Worm (Caenorhabditis elegans) whole organism, L4/young adult: ENCODE data around the gene oac-57.

Experiments
- W03F9.2 ChIP-seq: fragments of 150-350 bp; optimal IDR thresholded peaks from 2 replicates; lab custom pipeline; 2014; ENCODE audit warnings: missing biosample characterization, missing genetic modification characterization
- dao-5 ChIP-seq: sonication (generic microtip); optimal IDR thresholded peaks from 2 replicates; lab custom pipeline; 2016; ENCODE audit warnings: missing genotype, missing genetic modification characterization, moderate library complexity, missing compliant biosample characterization
- him-1 ChIP-seq: sonication (generic microtip); optimal IDR thresholded peaks from 2 replicates; lab custom pipeline; 2016; ENCODE audit warnings: missing genotype, missing genetic modification reagents, missing genetic modification characterization, missing compliant biosample characterization

oac-57 gene

ce11 chrIV:12304750-12305149, 2.9 kb downstream of the oac-57 start:
- TF ChIP-seq dao-5 (tag; lab: Kevin White, UChicago) (no peak), W03F9.2 (no peak), him-1 (tag; lab: Kevin White, UChicago) (no peak)

- TF ChIP-seq dao-5 (tag; lab: Kevin White, UChicago), result no peak
- TF ChIP-seq W03F9.2, result no peak
- TF ChIP-seq him-1 (tag; lab: Kevin White, UChicago), result no peak
Observed at ce11 chrIV:12302885-12303284, 4.7 kb downstream of the oac-57 start.

- no peak for TF ChIP-seq W03F9.2
- no peak for TF ChIP-seq him-1 (tag; lab: Kevin White, UChicago)
- TF ChIP-seq dao-5 (tag; lab: Kevin White, UChicago), result no peak
Observed at ce11 chrIV:12301161-12301560, 6.5 kb downstream of the oac-57 start, which contains the start of gene oac-59. oac-59 (minus strand) TSS chrIV:12301261.

ce11 chrIV:12290744-12291143, 16.9 kb downstream of the oac-57 start, which contains the start of gene C42C1.8:
C42C1.8 (plus strand) TSS chrIV:12291044.
- no peak for TF ChIP-seq W03F9.2
- TF ChIP-seq dao-5 (tag; lab: Kevin White, UChicago), result no peak
- no peak for TF ChIP-seq him-1 (tag; lab: Kevin White, UChicago)

- no peak for TF ChIP-seq him-1 (tag; lab: Kevin White, UChicago)
- no peak for TF ChIP-seq W03F9.2
Observed at ce11 chrIV:12289149-12289548, 18.5 kb downstream of the oac-57 start, which contains the start of gene C42C1.9. C42C1.9 (plus strand) TSS chrIV:12289449.

- TF ChIP-seq him-1 (tag; lab: Kevin White, UChicago), result no peak
- TF ChIP-seq W03F9.2, result no peak
- TF ChIP-seq dao-5 (tag; lab: Kevin White, UChicago), result no peak
Observed at ce11 chrIV:12287628-12288027, 20.0 kb downstream of the oac-57 start, which contains the start of gene erl-1. erl-1 (plus strand) TSS chrIV:12287928.

ce11 chrIV:12282873-12283272, 24.7 kb downstream of the oac-57 start, which contains the start of gene hpo-12:
hpo-12 (plus strand) TSS chrIV:12283173.
- TF ChIP-seq W03F9.2 (no peak), him-1 (tag; lab: Kevin White, UChicago) (no peak), dao-5 (tag; lab: Kevin White, UChicago) (no peak)

- TF ChIP-seq him-1 (tag; lab: Kevin White, UChicago), result no peak
- no peak for TF ChIP-seq dao-5 (tag; lab: Kevin White, UChicago)
- peak; percentile 13 for TF ChIP-seq W03F9.2
Observed at ce11 chrIV:12282157-12282789, 25.3 kb downstream of the oac-57 start, which contains the start of the genes C42C1.12 and C42C1.19. C42C1.12 (minus strand) TSS chrIV:12282207. C42C1.19 (plus strand) TSS chrIV:12282739.

ce11 chrIV:12279340-12279739, 28.3 kb downstream of the oac-57 start, which contains the start of gene ltah-1.1:
ltah-1.1 (plus strand) TSS chrIV:12279622.
- TF ChIP-seq dao-5 (tag; lab: Kevin White, UChicago), result no peak
- TF ChIP-seq him-1 (tag; lab: Kevin White, UChicago), result no peak
- TF ChIP-seq W03F9.2, result no peak

ce11 chrIV:12278507-12278906, 29.1 kb downstream of the oac-57 start, which contains the start of the genes tag-335 and vkmt-1:
tag-335 (minus strand) TSS chrIV:12278594.
vkmt-1 (plus strand) TSS chrIV:12278725.
- TF ChIP-seq dao-5 (tag; lab: Kevin White, UChicago) (no peak), W03F9.2 (peak; percentile 40), him-1 (tag; lab: Kevin White, UChicago) (no peak)

ce11 chrIV:12275892-12276291, 31.7 kb downstream of the oac-57 start, which contains the start of gene vps-8:
vps-8 (minus strand) TSS chrIV:12275992.
- TF ChIP-seq W03F9.2 (no peak), him-1 (tag; lab: Kevin White, UChicago) (no peak), dao-5 (tag; lab: Kevin White, UChicago) (no peak)

- TF ChIP-seq him-1 (tag; lab: Kevin White, UChicago), result no peak
- TF ChIP-seq W03F9.2, result no peak
- TF ChIP-seq dao-5 (tag; lab: Kevin White, UChicago), result no peak
Observed at ce11 chrIV:12274365-12274764, 33.3 kb downstream of the oac-57 start.

- TF ChIP-seq W03F9.2 (no peak), him-1 (tag; lab: Kevin White, UChicago) (no peak), dao-5 (tag; lab: Kevin White, UChicago) (no peak)
Observed at ce11 chrIV:12270392-12270791, 37.2 kb downstream of the oac-57 start, which contains the start of gene C42C1.3. C42C1.3 (minus strand) TSS chrIV:12270492.
